Fruit fly (Drosophila melanogaster): Measurements from ENCODE around the gene Cftr.

The Cftr gene

DNA sequence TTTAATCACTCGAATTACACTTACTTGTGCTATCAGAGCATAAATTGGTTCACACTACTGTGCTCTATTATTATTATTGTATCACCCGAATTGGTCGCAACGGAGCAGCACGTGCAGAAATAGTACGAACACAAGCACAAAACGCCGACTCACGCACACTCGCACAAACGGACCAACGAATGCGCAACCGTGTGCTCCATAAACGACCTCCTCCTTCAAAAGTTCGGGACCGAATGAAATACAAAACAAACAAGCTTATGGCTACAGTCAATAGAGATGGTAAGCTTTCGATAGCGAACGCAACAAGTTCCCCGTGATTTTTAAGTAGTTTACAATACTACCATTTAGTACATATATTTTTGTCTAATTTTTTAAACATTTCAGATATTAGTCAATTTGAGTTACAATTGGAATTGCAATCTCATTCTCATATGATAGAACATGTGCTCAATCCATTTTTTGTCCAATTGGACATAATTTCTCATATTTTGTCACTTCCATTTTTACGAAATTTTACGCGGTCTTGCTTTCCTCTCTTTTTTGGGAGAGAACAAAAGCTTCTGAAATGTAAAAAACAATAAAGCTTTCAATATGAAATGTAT lies at the start of gene Cftr:
Gene Cftr, minus strand, starts transcription at position 239 of the 602 bp plus-strand sequence.
- TF ChIP-seq ems (GFP tag; optimal IDR thresholded peaks at IDR 0.05) (peak; percentile 65), CG7928 (GFP tag; optimal IDR thresholded peaks at IDR 0.05) (peak; percentile 25), bigmax (GFP tag; optimal IDR thresholded peaks at IDR 0.05) (no peak), CG6254 (GFP tag; optimal IDR thresholded peaks at IDR 0.05) (no peak), ara (GFP tag; IDR thresholded peaks at IDR 0.05) (no peak), Dip3 (GFP tag; optimal IDR thresholded peaks at IDR 0.05) (peak; percentile 41), CG3281 (GFP tag; optimal IDR thresholded peaks at IDR 0.05) (peak; percentile 39), Dad (GFP tag; optimal IDR thresholded peaks at IDR 0.05) (peak; percentile 55), CG3995 (GFP tag; optimal IDR thresholded peaks at IDR 0.05) (peak; percentile 97), ap (GFP tag; IDR thresholded peaks at IDR 0.05) (no peak), CG18599 (GFP tag; optimal IDR thresholded peaks at IDR 0.05) (peak; percentile 73), al (GFP tag; IDR thresholded peaks at IDR 0.05) (peak; percentile 18; the same call in 1 of the 2 replicates), D (optimal IDR thresholded peaks at IDR 0.05) (no peak), D (GFP tag; optimal IDR thresholded peaks at IDR 0.05) (no peak), CG8924 (tag; optimal IDR thresholded peaks at IDR 0.05) (no peak), Gsc (GFP tag; IDR thresholded peaks at IDR 0.05) (no peak), Trl (optimal IDR thresholded peaks at IDR 0.05) (peak in 1 of 2 experiments; percentile 70), Trl (GFP tag; optimal IDR thresholded peaks at IDR 0.05) (peak; percentile 26), CG4404 (GFP tag; IDR thresholded peaks at IDR 0.05) (no peak), Side (GFP tag; optimal IDR thresholded peaks at IDR 0.05) (peak; percentile 49), Asciz (GFP tag; optimal IDR thresholded peaks at IDR 0.05) (peak; percentile 60), CG7556 (GFP tag; optimal IDR thresholded peaks at IDR 0.05) (no peak), Lhr (GFP tag; optimal IDR thresholded peaks at IDR 0.05) (no peak), Bgb (GFP tag; IDR thresholded peaks at IDR 0.05; ENCODE audit: partially characterized antibody) (peak; percentile 71), Dref (GFP tag; IDR thresholded peaks at IDR 0.05) (peak; percentile 72), CG9609 (GFP tag; optimal IDR thresholded peaks at IDR 0.05) (peak; percentile 43), CG17912 (GFP tag; optimal IDR thresholded peaks at IDR 0.05) (no peak), Dfd (GFP tag; optimal IDR thresholded peaks at IDR 0.05) (no peak), fu2 (GFP tag; optimal IDR thresholded peaks at IDR 0.05) (peak; percentile 1), Xbp1 (GFP tag; optimal IDR thresholded peaks at IDR 0.05) (peak; percentile 39), Dp (GFP tag; optimal IDR thresholded peaks at IDR 0.05) (peak; percentile 51), CG42726 (GFP tag; IDR thresholded peaks at IDR 0.05; ENCODE audit: partially characterized antibody) (peak; percentile 66; the same call in 1 of the 2 replicates), Camta (GFP tag; optimal IDR thresholded peaks at IDR 0.05) (peak; percentile 49), cwo (GFP tag; optimal IDR thresholded peaks at IDR 0.05) (peak; percentile 100), Scr (GFP tag; IDR thresholded peaks at IDR 0.05; ENCODE audit: partially characterized antibody) (no peak; the same call in 1 of the 2 replicates), danr (GFP tag; IDR thresholded peaks at IDR 0.05) (no peak), fd64A (GFP tag; optimal IDR thresholded peaks at IDR 0.05) (no peak), luna (GFP tag; optimal IDR thresholded peaks at IDR 0.05) (peak; percentile 27), CG11723 (GFP tag; optimal IDR thresholded peaks at IDR 0.05) (no peak), chm (GFP tag; IDR thresholded peaks at IDR 0.05) (no peak; the same call in 1 of the 2 replicates), cad (GFP tag; optimal IDR thresholded peaks at IDR 0.05) (no peak), CG5245 (GFP tag; optimal IDR thresholded peaks at IDR 0.05) (peak; percentile 10), sens-2 (GFP tag; IDR thresholded peaks at IDR 0.05) (peak; percentile 47), CHES-1-like (GFP tag; optimal IDR thresholded peaks at IDR 0.05) (peak; percentile 63), CG34422 (GFP tag; IDR thresholded peaks at IDR 0.05) (peak; percentile 93), gcm2 (GFP tag; optimal IDR thresholded peaks at IDR 0.05) (no peak), cas (GFP tag; IDR thresholded peaks at IDR 0.05) (no peak), pb (GFP tag; optimal IDR thresholded peaks at IDR 0.05) (no peak), CG32772 (GFP tag; IDR thresholded peaks at IDR 0.05) (no peak), Xrp1 (GFP tag; IDR thresholded peaks at IDR 0.05) (no peak), Oaz (GFP tag; IDR thresholded peaks at IDR 0.05) (no peak), CG2678 (tag; optimal IDR thresholded peaks at IDR 0.05) (no peak)
